Fruit fly (Drosophila melanogaster): ENCODE data around the gene grn.

DNA sequence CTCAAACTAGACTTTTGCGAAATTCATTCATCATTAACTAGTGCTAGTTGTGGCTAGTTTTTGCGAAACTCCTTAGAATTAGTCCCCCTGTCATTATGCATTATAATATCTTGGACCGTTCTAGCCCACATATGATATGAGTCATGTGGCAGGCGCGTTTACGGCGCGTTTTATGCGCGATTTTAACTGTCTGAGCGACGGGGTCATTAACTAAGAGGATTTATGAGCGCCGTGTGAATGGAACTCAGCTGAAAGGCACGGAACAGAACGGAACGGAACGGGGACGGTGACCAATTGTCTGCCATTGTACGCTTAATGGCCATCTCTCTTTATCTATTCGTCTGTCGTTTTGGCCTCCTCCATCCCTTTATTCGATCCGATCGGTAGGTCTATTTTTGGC, 63.2 kb downstream of the grn start:
- no peak for TF ChIP-seq Hr4 (GFP tag; optimal IDR thresholded peaks at IDR 0.05)
- no peak for TF ChIP-seq vri (GFP tag; optimal IDR thresholded peaks at IDR 0.05)
- TF ChIP-seq Hr39 (GFP tag; optimal IDR thresholded peaks at IDR 0.05), result no peak

Data from whole organism, prepupa.